Fruit fly (Drosophila melanogaster) S2 (cell line): Measurements from ENCODE around the gene Vps33B.

Experiments used
- CG8478 ChIP-seq: fragments of >200 bp; optimal IDR thresholded peaks from 2 replicates; lab custom pipeline; 2018
- CTCF ChIP-seq, 2 experiments: fragments of >200 bp; optimal IDR thresholded peaks; 2 replicates each; lab custom pipeline; 2018

dm6 chr3R:25457097-25457496 is 16.2 kb upstream of the Vps33B start:
- no peak for TF ChIP-seq CTCF (optimal IDR thresholded peaks at IDR 0.05; lab: Kevin White, UChicago)
- TF ChIP-seq CG8478, result no peak
